Fruit fly (Drosophila melanogaster): Measurements from ENCODE around the gene polo.

- TF ChIP-seq CTCF (optimal IDR thresholded peaks at IDR 0.05) (no peak), CG8478 (optimal IDR thresholded peaks at IDR 0.05) (no peak)
Observed at dm6 chr3L:20281254-20281653, 28.2 kb upstream of the polo start.

Data from S2 (cell line).